Worm (Caenorhabditis elegans): ENCODE measurements around the gene K11H3.8.

K11H3.8 gene

DNA sequence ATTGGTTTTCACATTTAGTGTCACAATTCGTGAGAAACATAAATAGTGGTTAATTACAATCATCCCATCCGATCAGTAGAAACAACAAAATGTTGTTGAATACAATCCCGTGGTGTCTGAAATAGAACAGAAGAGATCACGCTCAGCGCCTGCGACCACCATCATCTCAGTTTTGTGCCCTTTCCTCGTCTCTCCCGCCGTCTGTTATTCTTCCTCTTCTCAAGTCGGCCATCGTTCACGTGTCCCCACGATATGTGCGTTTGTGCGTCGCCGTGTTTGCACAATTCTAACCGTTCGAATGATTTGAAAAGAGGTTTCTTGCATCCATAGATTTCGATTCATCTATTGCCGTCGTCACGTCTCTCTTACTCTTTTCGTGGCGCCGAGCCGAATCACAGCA is 16.2 kb upstream of the K11H3.8 start, which contains the start of gene panl-3 (continued):
- TF ChIP-seq mml-1 (tag; optimal IDR thresholded peaks at IDR 0.05) (peak; percentile 47), daf-12 (tag; optimal IDR thresholded peaks at IDR 0.05) (no peak), tbx-2 (tag; optimal IDR thresholded peaks at IDR 0.05) (no peak), elt-1 (tag; optimal IDR thresholded peaks at IDR 0.05) (peak; percentile 27), nhr-67 (tag; optimal IDR thresholded peaks at IDR 0.05) (no peak), lin-39 (tag; optimal IDR thresholded peaks at IDR 0.05) (peak; percentile 75), pqm-1 (tag; optimal IDR thresholded peaks at IDR 0.05) (no peak), nhr-12 (tag; optimal IDR thresholded peaks at IDR 0.05) (no peak), jun-1 (tag; optimal IDR thresholded peaks at IDR 0.05) (no peak), elt-2 (tag; optimal IDR thresholded peaks at IDR 0.05) (peak; percentile 26), ama-1 (optimal IDR thresholded peaks at IDR 0.05) (peak; percentile 60), nhr-25 (tag; optimal IDR thresholded peaks at IDR 0.05) (peak; percentile 79)

DNA sequence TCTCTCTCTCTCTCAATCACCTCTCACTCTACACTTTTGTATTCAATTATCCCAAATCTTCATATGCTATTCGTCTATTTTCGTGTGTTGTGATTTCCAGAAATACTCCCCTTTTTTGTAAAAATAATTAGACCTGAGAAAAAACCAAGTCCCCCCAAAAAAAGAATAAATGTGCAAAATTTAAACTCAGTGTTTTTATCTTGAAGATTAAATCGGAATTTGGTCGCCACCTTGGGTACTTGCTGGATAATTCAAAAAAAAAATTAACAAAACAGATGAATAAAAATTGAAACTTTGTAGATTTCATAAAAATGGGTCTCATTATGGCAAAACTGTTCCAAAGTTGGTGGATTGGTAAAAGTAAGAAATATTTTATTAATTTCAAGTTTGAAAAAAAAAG is 12.0 kb upstream of the K11H3.8 start, which contains the start of gene arl-5:
TSS of gene arl-5 (plus strand) at position 301 of the 400 bp plus-strand sequence.
- no peak for TF ChIP-seq lsy-12 (tag; optimal IDR thresholded peaks at IDR 0.05)
- no peak for TF ChIP-seq aly-2 (tag; optimal IDR thresholded peaks at IDR 0.05)
- no peak for TF ChIP-seq sea-2 (GFP tag; optimal IDR thresholded peaks at IDR 0.05)
- no peak for TF ChIP-seq elt-3 (tag; optimal IDR thresholded peaks at IDR 0.05)
- no peak for TF ChIP-seq hmg-11 (tag; optimal IDR thresholded peaks at IDR 0.05)
- no peak for TF ChIP-seq R02D3.7 (tag; optimal IDR thresholded peaks at IDR 0.05)
- TF ChIP-seq nhr-76 (tag; optimal IDR thresholded peaks at IDR 0.05) = no peak
- TF ChIP-seq fos-1 (tag; optimal IDR thresholded peaks at IDR 0.05) = no peak
- no peak for TF ChIP-seq lin-15B (tag; optimal IDR thresholded peaks at IDR 0.05)
- TF ChIP-seq nhr-25 (tag; optimal IDR thresholded peaks at IDR 0.05) = no peak
- TF ChIP-seq nfya-1 (tag; optimal IDR thresholded peaks at IDR 0.05; ENCODE audit: insufficient read depth) = no peak
- TF ChIP-seq ceh-9 (tag; optimal IDR thresholded peaks at IDR 0.05) = no peak
- no peak for TF ChIP-seq nhr-237 (tag; optimal IDR thresholded peaks at IDR 0.05)
- no peak for TF ChIP-seq elt-1 (tag; optimal IDR thresholded peaks at IDR 0.05)
- TF ChIP-seq mml-1 (tag; optimal IDR thresholded peaks at IDR 0.05) = no peak
- TF ChIP-seq pqm-1 (tag; optimal IDR thresholded peaks at IDR 0.05) = no peak

DNA sequence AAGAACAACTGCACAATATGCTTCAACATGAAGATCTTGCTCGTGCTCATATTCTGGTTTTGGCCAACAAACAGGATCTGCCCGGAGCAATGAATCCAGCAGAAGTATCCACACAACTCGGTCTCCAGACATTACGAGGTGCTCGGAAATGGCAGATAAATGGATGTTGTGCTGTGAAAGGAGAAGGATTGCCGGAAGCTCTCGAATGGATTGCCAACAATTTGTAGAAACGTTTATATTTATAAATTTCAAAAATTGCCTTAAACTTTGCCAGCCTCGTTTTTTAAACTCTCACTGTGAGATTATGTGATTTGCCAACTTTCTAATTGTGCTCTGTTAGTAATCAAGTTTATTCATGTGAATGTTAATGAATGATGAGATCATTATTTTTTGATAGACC is 11.2 kb upstream of the K11H3.8 start:
- TF ChIP-seq pqm-1 (tag; optimal IDR thresholded peaks at IDR 0.05) (no peak), jun-1 (tag; optimal IDR thresholded peaks at IDR 0.05) (no peak), eor-1 (tag; optimal IDR thresholded peaks at IDR 0.05) (no peak), nhr-76 (tag; optimal IDR thresholded peaks at IDR 0.05) (no peak), pha-4 (tag; optimal IDR thresholded peaks at IDR 0.05) (no peak), nhr-28 (tag; optimal IDR thresholded peaks at IDR 0.05) (no peak), aly-2 (tag; optimal IDR thresholded peaks at IDR 0.05) (no peak), zag-1 (tag; optimal IDR thresholded peaks at IDR 0.05) (no peak), ama-1 (optimal IDR thresholded peaks at IDR 0.05) (no peak), nfya-1 (tag; optimal IDR thresholded peaks at IDR 0.05; ENCODE audit: insufficient read depth) (no peak), ceh-28 (tag; optimal IDR thresholded peaks at IDR 0.05) (no peak), daf-12 (tag; optimal IDR thresholded peaks at IDR 0.05) (no peak)

DNA sequence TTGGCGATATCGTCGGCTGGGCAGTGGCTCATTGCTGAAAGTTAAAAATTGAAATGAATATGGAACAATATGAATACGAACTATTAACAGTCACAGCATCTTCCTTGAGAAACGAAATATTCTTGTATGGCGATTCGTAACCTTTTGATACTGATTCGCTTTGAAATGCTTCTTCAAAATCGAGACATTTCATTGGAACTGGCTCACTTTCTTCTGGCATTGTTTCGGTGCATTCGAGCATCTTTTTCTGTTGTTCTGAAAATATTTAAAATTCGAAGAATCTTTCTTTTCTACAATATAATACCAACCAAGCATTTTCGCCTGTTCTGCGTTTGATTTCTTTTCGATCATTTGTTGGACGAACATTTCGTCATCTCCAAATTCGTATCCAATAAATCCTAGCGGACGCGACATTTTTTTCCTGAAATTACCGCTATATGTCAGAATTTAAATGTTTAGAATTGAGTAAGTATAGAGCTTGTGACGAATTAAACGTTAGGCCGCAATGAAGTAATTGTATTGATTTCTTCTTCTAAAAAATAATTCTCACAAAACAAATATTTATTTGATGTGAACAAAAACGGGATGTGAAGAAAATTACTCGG is 10.6 kb upstream of the K11H3.8 start, which contains the start of gene lin-52:
TSS of gene lin-52 (minus strand) at position 421 of the 605 bp plus-strand sequence.
- peak; percentile 31 for TF ChIP-seq pha-4 (tag; optimal IDR thresholded peaks at IDR 0.05)
- no peak for TF ChIP-seq nfya-1 (tag; optimal IDR thresholded peaks at IDR 0.05; ENCODE audit: insufficient read depth)
- peak; percentile 15 for TF ChIP-seq nhr-43 (tag; optimal IDR thresholded peaks at IDR 0.05; ENCODE audit: poor library complexity, severe bottlenecking)
- TF ChIP-seq lsy-12 (tag; optimal IDR thresholded peaks at IDR 0.05) = no peak
- peak; percentile 82 for TF ChIP-seq ama-1 (optimal IDR thresholded peaks at IDR 0.05)
- TF ChIP-seq elt-2 (tag; optimal IDR thresholded peaks at IDR 0.05) = peak; percentile 7
- no peak for TF ChIP-seq unc-62 (GFP tag; optimal IDR thresholded peaks at IDR 0.05)

DNA sequence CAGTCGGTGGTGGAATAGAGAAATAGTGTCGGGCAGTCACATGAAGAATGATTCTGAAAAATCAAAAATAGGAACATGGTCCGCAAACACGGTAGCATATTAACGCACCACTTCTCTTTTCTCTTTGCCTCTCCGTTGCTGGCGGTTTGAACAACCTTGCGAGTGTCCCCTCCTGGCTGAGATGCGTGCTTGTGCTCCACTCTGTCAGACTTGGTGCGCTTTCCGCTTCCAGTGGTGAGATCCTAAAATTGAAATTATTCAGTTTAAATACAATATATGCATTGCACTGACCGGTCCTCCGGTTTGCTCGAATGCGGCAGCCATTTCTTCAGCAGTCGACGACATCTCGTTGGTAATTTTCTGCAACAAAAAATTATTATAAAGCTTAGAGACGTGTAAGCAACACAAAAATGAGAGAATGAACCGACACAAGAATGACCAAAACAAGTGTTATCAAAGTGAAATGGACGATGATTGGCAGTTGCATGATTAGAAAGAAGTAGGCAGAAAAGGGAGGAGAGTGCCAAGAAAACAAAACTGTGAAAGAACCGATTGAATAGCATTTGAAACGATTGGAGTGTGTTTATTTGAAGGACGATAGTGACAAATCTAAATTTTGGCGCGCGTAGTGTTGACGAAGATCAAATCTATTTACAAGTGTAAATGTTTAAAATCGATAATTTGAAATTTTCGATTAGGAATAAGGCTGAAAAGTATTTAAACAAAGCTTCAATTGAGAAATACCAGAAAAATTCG is 9.7 kb upstream of the K11H3.8 start, which contains the start of gene ZK632.9:
TSS of gene ZK632.9 (minus strand) at position 360 of the 756 bp plus-strand sequence.
- no peak for TF ChIP-seq unc-39 (tag; optimal IDR thresholded peaks at IDR 0.05)
- no peak for TF ChIP-seq mml-1 (tag; optimal IDR thresholded peaks at IDR 0.05)
- no peak for TF ChIP-seq aly-2 (tag; optimal IDR thresholded peaks at IDR 0.05)
- TF ChIP-seq nfya-1 (tag; optimal IDR thresholded peaks at IDR 0.05; ENCODE audit: insufficient read depth) = peak; percentile 21
- no peak for TF ChIP-seq nhr-76 (tag; optimal IDR thresholded peaks at IDR 0.05)
- no peak for TF ChIP-seq elt-3 (tag; optimal IDR thresholded peaks at IDR 0.05)
- peak; percentile 57 for TF ChIP-seq ama-1 (optimal IDR thresholded peaks at IDR 0.05)
- TF ChIP-seq nhr-23 (tag; optimal IDR thresholded peaks at IDR 0.05) = no peak
- no peak for TF ChIP-seq lin-39 (tag; optimal IDR thresholded peaks at IDR 0.05)
- peak; percentile 13 for TF ChIP-seq ztf-4 (tag; optimal IDR thresholded peaks at IDR 0.05)
- TF ChIP-seq fos-1 (tag; optimal IDR thresholded peaks at IDR 0.05) = no peak
- TF ChIP-seq hmg-11 (tag; optimal IDR thresholded peaks at IDR 0.05) = no peak
- TF ChIP-seq nhr-28 (tag; optimal IDR thresholded peaks at IDR 0.05) = no peak
- no peak for TF ChIP-seq tbx-2 (tag; optimal IDR thresholded peaks at IDR 0.05)
- peak; percentile 28 for TF ChIP-seq elt-2 (tag; optimal IDR thresholded peaks at IDR 0.05)
- TF ChIP-seq jun-1 (tag; optimal IDR thresholded peaks at IDR 0.05) = no peak
- no peak for TF ChIP-seq nhr-25 (tag; optimal IDR thresholded peaks at IDR 0.05)
- no peak for TF ChIP-seq eor-1 (tag; optimal IDR thresholded peaks at IDR 0.05)
- no peak for TF ChIP-seq ceh-82 (tag; optimal IDR thresholded peaks at IDR 0.05)
- TF ChIP-seq unc-62 (GFP tag; optimal IDR thresholded peaks at IDR 0.05) = no peak
- no peak for TF ChIP-seq lin-15B (tag; optimal IDR thresholded peaks at IDR 0.05)
- peak; percentile 31 for TF ChIP-seq ceh-28 (tag; optimal IDR thresholded peaks at IDR 0.05)
